Worm (Caenorhabditis elegans): ENCODE results near the gene mars-1.

- TF ChIP-seq fos-1 (tag; optimal IDR thresholded peaks at IDR 0.05) (no peak), tag-97 (GFP tag; IDR thresholded peaks at IDR 0.05) (no peak), F10B5.3 (tag; optimal IDR thresholded peaks at IDR 0.05) (no peak), lin-15B (tag; optimal IDR thresholded peaks at IDR 0.05) (no peak), hif-1 (tag; optimal IDR thresholded peaks at IDR 0.05) (no peak), lin-39 (tag; optimal IDR thresholded peaks at IDR 0.05) (no peak), set-16 (GFP tag; IDR thresholded peaks at IDR 0.05) (no peak), ces-1 (GFP tag; optimal IDR thresholded peaks at IDR 0.05) (no peak), tra-1 (GFP tag; IDR thresholded peaks at IDR 0.05) (no peak), zag-1 (tag; optimal IDR thresholded peaks at IDR 0.05) (no peak)
Observed at ce11 chrIV:11641802-11642201, 6.5 kb upstream of the mars-1 start, which contains the start of gene ZK809.1.

Data from whole organism, L4 larva.